Worm (Caenorhabditis elegans): Measurements from ENCODE around the gene srh-127.

ce11 chrV:2896198-2896660 is 3.2 kb downstream of the srh-127 start, which contains the start of gene pals-32:
- no peak for TF ChIP-seq scrt-1 (GFP tag; IDR thresholded peaks at IDR 0.05)
- no peak for TF ChIP-seq flt-1 (GFP tag; IDR thresholded peaks at IDR 0.05)
- TF ChIP-seq hmbx-1 (tag; optimal IDR thresholded peaks at IDR 0.05), result no peak
- TF ChIP-seq B0310.2 (tag; optimal IDR thresholded peaks at IDR 0.05), result no peak
- TF ChIP-seq tbx-37 (GFP tag; conservative IDR thresholded peaks at IDR 0.05), result no peak
- no peak for TF ChIP-seq ama-1 (optimal IDR thresholded peaks at IDR 0.05)
- no peak for TF ChIP-seq sea-1 (GFP tag; conservative IDR thresholded peaks at IDR 0.05)
- no peak for TF ChIP-seq F13C5.2 (tag; optimal IDR thresholded peaks at IDR 0.05)

Data from whole organism, early embryonic.